Worm (Caenorhabditis elegans) whole organism, young adult: ENCODE results near the gene moc-3.

Source experiments
- B0336.3 ChIP-seq: fragments of 200-800 bp; sonication (Bioruptor generic); IDR thresholded peaks from 2 replicates; pipeline ENCODE4 v1.3.6; 2022; ENCODE audit warnings: missing genetic modification characterization, missing compliant biosample characterization
- F37B4.10 ChIP-seq: fragments of 200-800 bp; sonication (Bioruptor generic); IDR thresholded peaks from 2 replicates; pipeline ENCODE4 v1.3.6; 2022; ENCODE audit warnings: missing genetic modification characterization, missing compliant biosample characterization
- F55B11.4 ChIP-seq: sonication (generic microtip); optimal IDR thresholded peaks from 2 replicates; lab custom pipeline; 2016; ENCODE audit warnings: missing compliant biosample characterization, missing genetic modification characterization, borderline replicate concordance; ENCODE audit not compliant: insufficient read depth
- F57A8.1 ChIP-seq: fragments of 200-800 bp; sonication (Bioruptor generic); optimal IDR thresholded peaks from 2 replicates; lab custom pipeline; 2018; ENCODE audit warnings: mild to moderate bottlenecking, missing genetic modification characterization, moderate library complexity, missing compliant biosample characterization
- F57C9.4 ChIP-seq: sonication (generic microtip); optimal IDR thresholded peaks from 2 replicates; lab custom pipeline; 2017; ENCODE audit warnings: mild to moderate bottlenecking, missing genetic modification characterization, missing compliant biosample characterization
- Y67H2A.10 ChIP-seq: fragments of 200-800 bp; sonication (Bioruptor generic); conservative IDR thresholded peaks from 2 replicates; pipeline ENCODE4 v1.3.6; 2022; ENCODE audit warnings: missing genetic modification reagents, missing genetic modification characterization, missing compliant biosample characterization
- akir-1 ChIP-seq: fragments of 200-800 bp; sonication (Bioruptor generic); optimal IDR thresholded peaks from 2 replicates; lab custom pipeline; 2018; ENCODE audit warnings: mild to moderate bottlenecking, missing genetic modification characterization, moderate library complexity, missing compliant biosample characterization
- aptf-3 ChIP-seq: fragments of 200-800 bp; sonication (Bioruptor generic); IDR thresholded peaks from 2 replicates; pipeline ENCODE4 v1.3.6; 2022; ENCODE audit warnings: missing genetic modification characterization, missing compliant biosample characterization
- cebp-2 ChIP-seq: fragments of 200-800 bp; sonication (Bioruptor generic); IDR thresholded peaks from 2 replicates; pipeline ENCODE4 v1.3.6; 2022; ENCODE audit warnings: missing genetic modification characterization, missing compliant biosample characterization
- ceh-100 ChIP-seq: fragments of 200-800 bp; sonication (Bioruptor generic); IDR thresholded peaks from 2 replicates; pipeline ENCODE4 v1.3.6; 2022; ENCODE audit warnings: missing genetic modification reagents, missing genetic modification characterization, missing compliant biosample characterization
- ceh-27 ChIP-seq: fragments of 200-800 bp; sonication (Bioruptor generic); optimal IDR thresholded peaks from 2 replicates; lab custom pipeline; 2018; ENCODE audit warnings: mild to moderate bottlenecking, missing genetic modification characterization, moderate library complexity, missing compliant biosample characterization
- ceh-79 ChIP-seq: sonication (generic microtip); optimal IDR thresholded peaks from 2 replicates; lab custom pipeline; 2017; ENCODE audit warnings: mild to moderate bottlenecking, missing genetic modification characterization, missing compliant biosample characterization
- chd-7 ChIP-seq: sonication (generic microtip); optimal IDR thresholded peaks from 2 replicates; lab custom pipeline; 2016; ENCODE audit warnings: mild to moderate bottlenecking, missing genetic modification characterization, moderate library complexity, missing compliant biosample characterization
- ekl-4 ChIP-seq: fragments of 200-800 bp; sonication (Bioruptor generic); IDR thresholded peaks from 2 replicates; pipeline ENCODE4 v1.3.6; 2022; ENCODE audit warnings: missing genetic modification reagents, missing genetic modification characterization, missing compliant biosample characterization
- gei-17 ChIP-seq: fragments of 200-800 bp; sonication (Bioruptor generic); optimal IDR thresholded peaks from 2 replicates; lab custom pipeline; 2018; ENCODE audit warnings: mild to moderate bottlenecking, missing genetic modification characterization, missing compliant biosample characterization
- hmg-20 ChIP-seq: fragments of 200-800 bp; sonication (Bioruptor generic); IDR thresholded peaks from 2 replicates; pipeline ENCODE4 v1.3.6; 2022; ENCODE audit warnings: missing genetic modification reagents, missing genetic modification characterization, missing compliant biosample characterization
- hrde-1 ChIP-seq: sonication (generic microtip); optimal IDR thresholded peaks from 2 replicates; lab custom pipeline; 2016; ENCODE audit warnings: missing genetic modification characterization, mild to moderate bottlenecking, missing compliant biosample characterization, moderate library complexity, missing genotype, missing genetic modification reagents, borderline replicate concordance
- hsf-1 ChIP-seq: fragments of 200-800 bp; sonication (Bioruptor generic); IDR thresholded peaks from 2 replicates; pipeline ENCODE4 v1.3.6; 2022; ENCODE audit warnings: missing genetic modification reagents, missing genetic modification characterization, missing compliant biosample characterization
- lin-35 ChIP-seq, 3 experiments: fragments of 150-350 bp in 2 of 3; sonication (generic microtip) in 1 of 3; optimal IDR thresholded peaks; 2 replicates each; lab custom pipeline; 2014 to 2018; ENCODE audit warnings: missing biosample characterization in 3 of 3, missing genetic modification characterization in 3 of 3, missing genetic modification reagents in 3 of 3
- mcd-1 ChIP-seq: fragments of 200-800 bp; sonication (Bioruptor generic); IDR thresholded peaks from 2 replicates; pipeline ENCODE4 v1.3.6; 2022; ENCODE audit warnings: missing genetic modification reagents, missing genetic modification characterization, missing compliant biosample characterization
- nhr-179 ChIP-seq: sonication (generic microtip); optimal IDR thresholded peaks from 2 replicates; lab custom pipeline; 2016; ENCODE audit warnings: mild to moderate bottlenecking, missing genetic modification characterization, missing compliant biosample characterization
- nhr-80 ChIP-seq: sonication (generic microtip); optimal IDR thresholded peaks from 2 replicates; lab custom pipeline; 2016; ENCODE audit warnings: missing genetic modification characterization, missing compliant biosample characterization
- nhr-90 ChIP-seq: sonication (generic microtip); optimal IDR thresholded peaks from 2 replicates; lab custom pipeline; 2016; ENCODE audit warnings: missing genotype, mild to moderate bottlenecking, missing genetic modification characterization, missing compliant biosample characterization
- pha-4 ChIP-seq: fragments of 150-350 bp; sonication (generic microtip); optimal IDR thresholded peaks from 2 replicates; lab custom pipeline; 2014; ENCODE audit warnings: missing biosample characterization, missing genetic modification reagents, missing genetic modification characterization
- snpc-4 ChIP-seq, 5 experiments: fragments of 150-350 bp in 1 of 5; sonication (generic microtip) in 4 of 5; optimal IDR thresholded peaks; 2 replicates each; lab custom pipeline; 2014 to 2018; ENCODE audit warnings: missing genetic modification characterization in 5 of 5, missing biosample characterization in 3 of 5, antibody characterized with exemption in 2 of 5, mild to moderate bottlenecking in 2 of 5, missing compliant biosample characterization in 2 of 5, missing genotype in 2 of 5, moderate library complexity in 2 of 5, missing genetic modification reagents in 1 of 5
- tbp1 ChIP-seq: fragments of 200-800 bp; sonication (Bioruptor generic); optimal IDR thresholded peaks from 2 replicates; lab custom pipeline; 2018; ENCODE audit warnings: mild to moderate bottlenecking, missing genetic modification characterization, missing compliant biosample characterization
- tlf-1 ChIP-seq: fragments of 200-800 bp; sonication (Bioruptor generic); optimal IDR thresholded peaks from 2 replicates; lab custom pipeline; 2018; ENCODE audit warnings: mild to moderate bottlenecking, missing genetic modification characterization, missing compliant biosample characterization
- xnd-1 ChIP-seq: sonication (generic microtip); optimal IDR thresholded peaks from 2 replicates; lab custom pipeline; 2016; ENCODE audit warnings: missing genotype, missing genetic modification reagents, missing genetic modification characterization, missing compliant biosample characterization
- zfh-2 ChIP-seq: fragments of 200-800 bp; sonication (Bioruptor generic); conservative IDR thresholded peaks from 2 replicates; pipeline ENCODE4 v1.3.6; 2022; ENCODE audit warnings: missing genetic modification reagents, missing genetic modification characterization, missing compliant biosample characterization
- ztf-22 ChIP-seq: fragments of 200-800 bp; sonication (Bioruptor generic); optimal IDR thresholded peaks from 2 replicates; lab custom pipeline; 2018; ENCODE audit warnings: mild to moderate bottlenecking, missing genetic modification characterization, moderate library complexity, missing compliant biosample characterization
- ztf-26 ChIP-seq: sonication (generic microtip); optimal IDR thresholded peaks from 2 replicates; lab custom pipeline; 2017; ENCODE audit warnings: missing genetic modification characterization, missing compliant biosample characterization

Gene moc-3

ce11 chrIV:8130131-8130611, at the start of gene moc-3, which contains the start of gene ndub-11:
Gene moc-3, plus strand, starts transcription at chrIV:8130561.
Gene ndub-11, minus strand, starts transcription at chrIV:8130231.
- TF ChIP-seq akir-1 (GFP tag; lab: Kevin White, UChicago) (no peak), mcd-1 (GFP tag; lab: Robert Waterston, UW) (0 out of 2 replicates have a peak, but pooled peaks have one; percentile 8)

- TF ChIP-seq hrde-1 (tag; lab: Kevin White, UChicago), result no peak
- TF ChIP-seq, all 124 proteins: peak for 0
Measured at ce11 chrIV:8080782-8081181, 49.6 kb upstream of the moc-3 start.

- TF ChIP-seq chd-7 (tag; lab: Kevin White, UChicago), result no peak
- TF ChIP-seq nhr-90 (tag; lab: Kevin White, UChicago), result no peak
- no peak for TF ChIP-seq F55B11.4
- TF ChIP-seq ztf-22 (GFP tag; lab: Kevin White, UChicago), result no peak
- no peak for TF ChIP-seq gei-17
- no peak for TF ChIP-seq ceh-79 (tag; lab: Kevin White, UChicago)
- no peak for TF ChIP-seq Y67H2A.10
- TF ChIP-seq F57C9.4 (tag; lab: Kevin White, UChicago), result no peak
- no peak for TF ChIP-seq akir-1 (GFP tag; lab: Kevin White, UChicago)
- TF ChIP-seq ceh-27 (GFP tag; lab: Kevin White, UChicago), result no peak
- no peak for TF ChIP-seq pha-4 (tag; lab: Kevin White, UChicago)
- TF ChIP-seq tlf-1, result no peak
Measured at ce11 chrIV:8086552-8086951, 43.8 kb upstream of the moc-3 start, which contains the start of gene nsy-7. Gene nsy-7, minus strand, starts transcription at chrIV:8086652.

ce11 chrIV:8091539-8091938, 38.8 kb upstream of the moc-3 start:
- TF ChIP-seq lin-35 (GFP tag; optimal IDR thresholded peaks at IDR 0.05; lab: Kevin White, UChicago) (no peak), hmg-20 (GFP tag; lab: Robert Waterston, UW) (no peak), nhr-90 (tag; lab: Kevin White, UChicago) (no peak), chd-7 (tag; lab: Kevin White, UChicago) (no peak), hsf-1 (GFP tag; lab: Robert Waterston, UW) (no peak)

ce11 chrIV:8096375-8096774, 34.0 kb upstream of the moc-3 start:
- TF ChIP-seq ekl-4 (GFP tag; lab: Robert Waterston, UW) (no peak), ztf-26 (tag; lab: Kevin White, UChicago) (no peak), aptf-3 (GFP tag; lab: Robert Waterston, UW) (no peak), ceh-100 (no peak), F37B4.10 (GFP tag; lab: Robert Waterston, UW) (no peak), F57C9.4 (tag; lab: Kevin White, UChicago) (no peak), zfh-2 (GFP tag; lab: Robert Waterston, UW) (no peak), tbp1 (GFP tag; lab: Kevin White, UChicago) (no peak), hmg-20 (GFP tag; lab: Robert Waterston, UW) (no peak), snpc-4 (GFP tag; optimal IDR thresholded peaks at IDR 0.05; lab: Kevin White, UChicago) (no peak), snpc-4 (tag; optimal IDR thresholded peaks at IDR 0.05; lab: Kevin White, UChicago) (no peak), akir-1 (GFP tag; lab: Kevin White, UChicago) (no peak), B0336.3 (GFP tag; lab: Robert Waterston, UW) (no peak), xnd-1 (tag; lab: Kevin White, UChicago) (no peak), chd-7 (tag; lab: Kevin White, UChicago) (no peak), F57A8.1 (no peak), nhr-80 (tag; lab: Kevin White, UChicago) (no peak), cebp-2 (GFP tag; lab: Robert Waterston, UW) (no peak), nhr-179 (no peak)
